Fruit fly (Drosophila melanogaster): ENCODE measurements around the gene CG7139.

CG7139 gene

DNA sequence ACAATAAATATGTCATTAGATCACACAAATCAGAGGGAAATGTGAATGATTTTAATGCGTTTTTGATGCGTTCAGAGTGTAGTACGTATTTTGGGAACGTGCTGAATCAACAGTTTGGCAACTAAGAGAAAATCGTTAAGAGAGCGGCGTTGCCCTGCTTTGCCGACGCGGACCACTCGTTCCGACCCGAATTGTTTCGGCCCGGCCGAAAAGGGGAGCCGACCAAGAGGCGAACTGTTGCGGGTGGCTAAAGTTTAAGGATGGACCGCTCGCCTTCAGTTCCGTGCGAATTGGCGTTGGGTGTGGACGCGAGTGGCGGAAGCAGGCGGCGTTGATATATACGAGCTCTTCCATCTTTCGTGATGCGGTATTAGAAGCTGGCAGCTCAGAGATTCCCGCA lies 36.9 kb downstream of the CG7139 start, which contains the start of gene Oct-TyrR:
Oct-TyrR (plus strand) TSS at position 287 of the 400 bp plus-strand sequence.
- TF ChIP-seq N (GFP tag; optimal IDR thresholded peaks at IDR 0.05) (no peak), CrebA (GFP tag; optimal IDR thresholded peaks at IDR 0.05; ENCODE audit: borderline replicate concordance) (no peak), Rel (GFP tag; optimal IDR thresholded peaks at IDR 0.05) (no peak), Rel (tag; optimal IDR thresholded peaks at IDR 0.05) (no peak), OdsH (GFP tag; optimal IDR thresholded peaks at IDR 0.05) (no peak), dl (GFP tag; optimal IDR thresholded peaks at IDR 0.05; ENCODE audit: insufficient read depth in 1 of 2, partially characterized antibody in 2 of 2) (no peak), br (GFP tag; optimal IDR thresholded peaks at IDR 0.05) (no peak), ey (GFP tag; optimal IDR thresholded peaks at IDR 0.05) (no peak), rgr (GFP tag; optimal IDR thresholded peaks at IDR 0.05) (no peak), brk (GFP tag; optimal IDR thresholded peaks at IDR 0.05) (no peak)

DNA sequence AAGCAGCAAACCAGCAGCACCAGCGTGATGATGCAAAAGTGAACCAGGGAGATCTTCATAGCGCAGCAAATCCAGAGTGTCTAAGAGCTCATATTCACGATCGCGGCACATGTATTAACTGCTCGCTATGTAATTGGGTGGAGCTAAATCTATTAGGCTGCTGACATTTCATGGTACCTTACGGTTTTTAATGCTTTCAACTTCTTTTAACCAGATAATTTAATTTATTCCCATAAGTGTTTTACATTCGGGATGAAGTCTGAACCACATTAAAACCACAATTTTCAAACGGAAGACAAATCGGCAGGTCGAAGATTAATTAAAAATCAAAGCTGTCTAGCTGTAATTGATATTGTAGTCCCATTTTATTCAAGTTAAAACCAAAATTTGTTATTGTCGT lies 42.0 kb downstream of the CG7139 start, which contains the start of gene CG43392:
CG43392 (minus strand) TSS at position 101 of the 400 bp plus-strand sequence.
- TF ChIP-seq fru (GFP tag; optimal IDR thresholded peaks at IDR 0.05) (no peak), CrebA (GFP tag; optimal IDR thresholded peaks at IDR 0.05; ENCODE audit: borderline replicate concordance) (no peak), woc (GFP tag; optimal IDR thresholded peaks at IDR 0.05) (no peak), foxo (GFP tag; optimal IDR thresholded peaks at IDR 0.05) (no peak), usp (GFP tag; optimal IDR thresholded peaks at IDR 0.05) (no peak), psq (GFP tag; optimal IDR thresholded peaks at IDR 0.05) (no peak), dmrt93B (GFP tag; optimal IDR thresholded peaks at IDR 0.05) (no peak), Hr83 (GFP tag; optimal IDR thresholded peaks at IDR 0.05; ENCODE audit: poor library complexity, severe bottlenecking) (no peak), Vsx2 (GFP tag; optimal IDR thresholded peaks at IDR 0.05; ENCODE audit: partially characterized antibody) (no peak), Dfd (GFP tag; optimal IDR thresholded peaks at IDR 0.05) (no peak), br (GFP tag; optimal IDR thresholded peaks at IDR 0.05) (no peak), Abd-B (GFP tag; optimal IDR thresholded peaks at IDR 0.05) (no peak)

DNA sequence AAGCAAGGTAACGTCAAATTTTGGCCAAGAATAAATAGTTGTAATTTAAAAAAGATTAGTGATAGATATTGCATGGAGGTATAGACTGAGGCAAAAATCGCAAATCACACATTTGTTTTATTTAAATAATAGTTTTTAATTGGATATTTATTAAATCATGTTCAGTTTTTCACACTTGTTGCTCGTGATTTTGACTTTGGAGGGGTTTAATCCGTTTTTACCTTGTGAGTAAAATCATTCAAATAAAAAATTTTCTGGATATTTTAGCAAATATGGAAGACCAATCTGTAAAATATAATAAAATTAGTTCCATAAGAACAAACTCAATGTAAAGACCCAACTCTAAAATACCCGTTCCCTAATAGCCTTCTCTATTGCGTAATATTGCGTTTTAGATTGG lies 43.4 kb downstream of the CG7139 start, which contains the start of gene CG7140:
CG7140 (minus strand) TSS at position 101 of the 400 bp plus-strand sequence.
- TF ChIP-seq CG32264 (GFP tag; optimal IDR thresholded peaks at IDR 0.05), result no peak
- TF ChIP-seq Jra (GFP tag; optimal IDR thresholded peaks at IDR 0.05), result no peak
- no peak for TF ChIP-seq Sp1 (GFP tag; optimal IDR thresholded peaks at IDR 0.05)
- TF ChIP-seq fru (GFP tag; optimal IDR thresholded peaks at IDR 0.05), result no peak
- no peak for TF ChIP-seq pan (optimal IDR thresholded peaks at IDR 0.05)
- TF ChIP-seq Mio (GFP tag; optimal IDR thresholded peaks at IDR 0.05), result no peak
- no peak for TF ChIP-seq Hr83 (GFP tag; optimal IDR thresholded peaks at IDR 0.05; ENCODE audit: poor library complexity, severe bottlenecking)

Data from whole organism, wandering third instar larva.